Fruit fly (Drosophila melanogaster) whole organism, pupa: ENCODE data around the gene AhcyL2.

Experiments used
- CG10348 ChIP-seq: fragments of 200-800 bp; sonication (Bioruptor generic); IDR thresholded peaks from 2 replicates; pipeline ENCODE4 v1.3.6; 2022; ENCODE audit warnings: missing biosample characterization, missing genetic modification characterization
- CG12605 ChIP-seq: fragments of 200-800 bp; sonication (Bioruptor generic); IDR thresholded peaks from 2 replicates; pipeline ENCODE4 v1.3.6; 2022; ENCODE audit warnings: missing biosample characterization, missing genetic modification characterization
- CG13204 ChIP-seq: fragments of 200-800 bp; sonication (Bioruptor generic); optimal IDR thresholded peaks from 2 replicates; lab custom pipeline; 2018; ENCODE audit warnings: missing biosample characterization, mild to moderate bottlenecking, missing genetic modification characterization, moderate library complexity
- CG14655 ChIP-seq: fragments of 200-800 bp; sonication (Bioruptor generic); optimal IDR thresholded peaks from 3 replicates; lab custom pipeline; 2017; ENCODE audit warnings: mild to moderate bottlenecking, missing biosample characterization, missing genetic modification reagents, missing genetic modification characterization
- CG15710 ChIP-seq: fragments of 200-800 bp; sonication (Bioruptor generic); optimal IDR thresholded peaks from 2 replicates; lab custom pipeline; 2018; ENCODE audit warnings: missing biosample characterization, mild to moderate bottlenecking, missing genetic modification characterization, moderate library complexity
- CG17806 ChIP-seq: fragments of 200-800 bp; sonication (Bioruptor generic); optimal IDR thresholded peaks from 2 replicates; lab custom pipeline; 2018; ENCODE audit warnings: missing biosample characterization, mild to moderate bottlenecking, missing genetic modification characterization, moderate library complexity
- CG32121 ChIP-seq: fragments of 200-800 bp; sonication (Bioruptor generic); IDR thresholded peaks from 2 replicates; pipeline ENCODE4 v1.3.6; 2022; ENCODE audit warnings: missing biosample characterization, missing genetic modification characterization
- CG34367 ChIP-seq: fragments of 200-800 bp; sonication (Bioruptor generic); optimal IDR thresholded peaks from 2 replicates; lab custom pipeline; 2018; ENCODE audit warnings: missing biosample characterization, mild to moderate bottlenecking, missing genetic modification characterization
- CG4496 ChIP-seq: fragments of 200-800 bp; sonication (Bioruptor generic); IDR thresholded peaks from 3 replicates; pipeline ENCODE4 v1.3.6; 2022; ENCODE audit warnings: missing biosample characterization, missing genetic modification characterization
- CG8159 ChIP-seq: fragments of 200-800 bp; sonication (Bioruptor generic); optimal IDR thresholded peaks from 3 replicates; lab custom pipeline; 2018; ENCODE audit warnings: missing biosample characterization, mild to moderate bottlenecking, missing genetic modification characterization, moderate library complexity
- CG8301 ChIP-seq: fragments of 200-800 bp; sonication (Bioruptor generic); optimal IDR thresholded peaks from 2 replicates; lab custom pipeline; 2018; ENCODE audit warnings: missing biosample characterization, mild to moderate bottlenecking, missing genetic modification characterization
- CG9948 ChIP-seq: fragments of 200-800 bp; sonication (Bioruptor generic); optimal IDR thresholded peaks from 2 replicates; lab custom pipeline; 2018; ENCODE audit warnings: missing biosample characterization, mild to moderate bottlenecking, missing genetic modification characterization, moderate library complexity
- D1 ChIP-seq: fragments of 200-800 bp; sonication (Bioruptor generic); optimal IDR thresholded peaks from 2 replicates; lab custom pipeline; 2018; ENCODE audit warnings: missing biosample characterization, mild to moderate bottlenecking, missing genetic modification characterization, moderate library complexity
- EcR ChIP-seq: fragments of 200-800 bp; sonication (Bioruptor generic); optimal IDR thresholded peaks from 3 replicates; lab custom pipeline; 2019; ENCODE audit warnings: missing biosample characterization, missing genetic modification characterization, mild to moderate bottlenecking, moderate library complexity, missing genetic modification reagents
- Ets98B ChIP-seq: fragments of 200-800 bp; sonication (Bioruptor generic); IDR thresholded peaks from 2 replicates; pipeline ENCODE4 v1.3.6; 2022; ENCODE audit warnings: missing biosample characterization, missing genetic modification characterization
- Pif1A ChIP-seq: fragments of 200-800 bp; sonication (Bioruptor generic); optimal IDR thresholded peaks from 3 replicates; lab custom pipeline; 2016; ENCODE audit warnings: missing biosample characterization, missing genetic modification characterization
- Pif1B ChIP-seq: fragments of 200-800 bp; sonication (Bioruptor generic); optimal IDR thresholded peaks from 3 replicates; lab custom pipeline; 2016; ENCODE audit warnings: missing biosample characterization, missing genetic modification characterization
- Snoo ChIP-seq: fragments of 200-800 bp; sonication (Bioruptor generic); optimal IDR thresholded peaks from 3 replicates; lab custom pipeline; 2017; ENCODE audit warnings: missing biosample characterization, mild to moderate bottlenecking, missing genetic modification characterization, inconsistent platforms
- fd96Ca ChIP-seq: fragments of 200-800 bp; sonication (Bioruptor generic); IDR thresholded peaks from 3 replicates; pipeline ENCODE4 v1.3.6; 2022; ENCODE audit warnings: missing biosample characterization, missing genetic modification characterization
- gl ChIP-seq: fragments of 200-800 bp; sonication (Bioruptor generic); optimal IDR thresholded peaks from 2 replicates; lab custom pipeline; 2018; ENCODE audit warnings: missing biosample characterization, mild to moderate bottlenecking, missing genetic modification characterization
- rn ChIP-seq: fragments of 200-800 bp; sonication (Bioruptor generic); IDR thresholded peaks from 2 replicates; pipeline ENCODE4 v1.3.6; 2022; ENCODE audit warnings: missing biosample characterization, missing genetic modification characterization

AhcyL2 gene

DNA sequence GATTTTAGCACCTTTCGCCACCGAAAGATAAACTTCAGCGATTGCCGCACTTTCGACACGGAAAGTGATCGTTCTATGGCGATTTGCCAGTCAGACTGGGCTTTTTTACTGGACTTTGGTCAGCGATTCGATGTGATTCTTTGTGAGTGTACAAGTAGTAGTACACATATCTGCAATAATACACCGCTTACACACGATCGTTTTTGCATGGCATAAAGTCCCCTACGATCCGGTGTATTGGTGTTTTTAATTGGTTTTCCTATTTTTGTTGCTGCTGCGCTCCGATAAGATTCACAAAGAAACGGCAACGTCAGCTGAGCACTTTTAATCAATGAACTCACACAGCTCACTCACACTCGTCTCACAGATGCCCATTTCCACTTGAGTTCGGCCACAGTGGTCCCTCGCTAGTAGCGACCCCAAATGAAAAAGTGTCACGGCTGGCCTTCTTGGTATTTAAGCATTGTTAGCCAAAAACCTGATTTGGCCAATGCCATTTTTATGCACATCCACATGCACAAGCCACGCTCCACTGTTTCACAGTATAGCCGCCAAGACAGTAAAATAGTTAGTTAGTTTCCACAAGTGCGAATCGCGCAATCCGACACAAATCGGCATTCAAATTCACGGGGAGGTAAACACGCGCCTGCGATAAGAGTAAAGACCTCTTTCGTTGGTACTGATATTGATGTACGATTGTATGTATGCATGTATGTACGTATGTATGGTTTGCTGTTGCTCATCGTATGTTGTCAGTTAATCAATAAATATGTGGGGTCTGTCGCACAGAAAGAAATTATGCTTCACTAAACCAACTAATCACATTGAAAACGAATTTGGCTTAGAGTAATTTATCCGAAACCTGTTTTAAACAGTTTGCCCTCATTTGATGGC, 4.5 kb upstream of the AhcyL2 start:
- TF ChIP-seq Pif1B (GFP tag; lab: Kevin White, UChicago): peak; percentile 88
- peak; percentile 90 for TF ChIP-seq Snoo (tag; lab: Kevin White, UChicago)
- peak; percentile 82 for TF ChIP-seq CG9948 (tag; lab: Kevin White, UChicago)
- TF ChIP-seq rn (GFP tag; lab: Robert Waterston, UW): peak; percentile 89
- TF ChIP-seq Ets98B (GFP tag; lab: Robert Waterston, UW): peak; percentile 98
- peak; percentile 82 for TF ChIP-seq CG8159 (tag; lab: Kevin White, UChicago)
- TF ChIP-seq gl (tag; lab: Kevin White, UChicago): peak; percentile 36
- TF ChIP-seq CG32121: peak; percentile 96
- peak; percentile 84 for TF ChIP-seq CG8301 (tag; lab: Kevin White, UChicago)
- TF ChIP-seq CG12605 (GFP tag; lab: Robert Waterston, UW): peak; percentile 93
- peak; percentile 81 for TF ChIP-seq EcR (GFP tag; lab: Kevin White, UChicago)
- peak; percentile 77 for TF ChIP-seq CG34367
- TF ChIP-seq CG4496 (GFP tag; lab: Robert Waterston, UW): peak; percentile 98
- peak; percentile 58 for TF ChIP-seq CG13204
- TF ChIP-seq CG15710 (tag; lab: Kevin White, UChicago): peak; percentile 89
- TF ChIP-seq CG14655 (GFP tag; lab: Kevin White, UChicago): peak; percentile 87
- peak; percentile 79 for TF ChIP-seq CG17806 (tag; lab: Kevin White, UChicago)
- TF ChIP-seq CG10348 (GFP tag; lab: Robert Waterston, UW): peak; percentile 97
- TF ChIP-seq Pif1A (GFP tag; lab: Kevin White, UChicago): peak; percentile 90
- TF ChIP-seq fd96Ca (GFP tag; lab: Robert Waterston, UW): peak; percentile 98
- no peak for TF ChIP-seq D1 (tag; lab: Kevin White, UChicago)
- TF ChIP-seq, all 21 proteins: peak for 20

DNA sequence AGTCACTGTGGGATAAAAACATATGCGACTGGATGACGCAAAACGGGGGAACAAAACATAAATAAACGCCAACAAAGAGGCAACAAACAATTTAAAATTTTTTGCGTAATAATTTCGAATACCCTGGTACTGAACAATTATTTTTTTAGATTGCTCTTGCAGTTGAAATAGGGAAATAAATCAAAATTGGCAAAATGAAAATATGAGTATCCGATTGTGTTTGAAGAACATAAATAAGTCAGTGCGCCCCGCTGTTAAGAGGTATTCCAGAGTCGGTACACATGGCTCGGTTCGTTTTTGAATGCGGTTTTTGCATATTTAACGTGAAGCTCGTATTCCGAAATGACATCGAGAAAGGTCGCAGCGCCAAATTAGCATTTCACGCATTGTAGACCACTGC, 3.6 kb upstream of the AhcyL2 start:
- TF ChIP-seq CG14655 (GFP tag; lab: Kevin White, UChicago) (no peak), CG8159 (tag; lab: Kevin White, UChicago) (no peak), CG34367 (no peak), fd96Ca (GFP tag; lab: Robert Waterston, UW) (no peak), gl (tag; lab: Kevin White, UChicago) (no peak), rn (GFP tag; lab: Robert Waterston, UW) (no peak), Ets98B (GFP tag; lab: Robert Waterston, UW) (no peak), D1 (tag; lab: Kevin White, UChicago) (no peak), CG15710 (tag; lab: Kevin White, UChicago) (no peak), CG12605 (GFP tag; lab: Robert Waterston, UW) (no peak), CG13204 (no peak), CG8301 (tag; lab: Kevin White, UChicago) (no peak), Pif1B (GFP tag; lab: Kevin White, UChicago) (no peak), CG32121 (no peak), CG9948 (tag; lab: Kevin White, UChicago) (no peak), CG10348 (GFP tag; lab: Robert Waterston, UW) (no peak)

DNA sequence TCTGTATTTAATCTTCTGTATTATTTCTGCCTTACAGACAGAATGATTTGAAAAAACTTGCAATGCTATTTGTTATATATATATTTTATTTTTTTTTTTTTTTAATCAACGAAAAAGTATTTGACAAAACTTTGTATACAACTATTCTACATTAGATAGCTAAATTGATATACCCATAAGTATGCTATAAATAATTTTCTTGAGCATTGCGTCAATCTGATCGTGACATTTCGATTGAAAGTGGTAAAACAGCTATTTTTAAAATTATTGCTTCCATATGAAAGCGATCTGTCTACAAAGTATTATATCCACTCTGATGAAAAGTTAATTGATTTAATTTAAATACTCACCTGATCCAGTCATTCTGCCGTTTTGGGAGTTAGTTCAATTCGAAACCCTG, 2.3 kb upstream of the AhcyL2 start:
- TF ChIP-seq CG13204 (no peak), rn (GFP tag; lab: Robert Waterston, UW) (no peak), Ets98B (GFP tag; lab: Robert Waterston, UW) (no peak), fd96Ca (GFP tag; lab: Robert Waterston, UW) (no peak), gl (tag; lab: Kevin White, UChicago) (no peak), CG15710 (tag; lab: Kevin White, UChicago) (no peak), EcR (GFP tag; lab: Kevin White, UChicago) (no peak), CG12605 (GFP tag; lab: Robert Waterston, UW) (no peak), CG32121 (no peak), Pif1B (GFP tag; lab: Kevin White, UChicago) (no peak), CG9948 (tag; lab: Kevin White, UChicago) (no peak)

DNA sequence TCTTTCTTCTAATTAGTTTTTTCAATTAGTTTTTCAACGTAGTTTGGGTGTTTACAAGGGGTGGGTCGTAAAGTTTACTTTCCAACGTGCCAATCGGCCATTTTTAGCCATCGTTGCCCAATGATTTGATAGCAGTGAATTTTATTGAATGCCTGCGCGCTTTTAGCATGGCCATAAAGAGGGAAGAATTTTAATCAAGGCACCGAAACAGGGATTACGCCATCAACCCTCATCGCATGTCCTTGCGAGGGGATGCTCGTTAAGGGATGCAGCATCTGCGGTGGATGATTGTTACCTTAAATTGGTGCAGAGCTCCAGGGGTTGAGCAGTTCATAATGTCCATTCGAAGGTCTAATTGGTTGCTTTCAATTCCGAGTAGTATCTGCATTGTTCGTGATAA, 1.0 kb upstream of the AhcyL2 start:
- no peak for TF ChIP-seq CG17806 (tag; lab: Kevin White, UChicago)
- TF ChIP-seq rn (GFP tag; lab: Robert Waterston, UW): no peak
- no peak for TF ChIP-seq Pif1A (GFP tag; lab: Kevin White, UChicago)
- TF ChIP-seq CG13204: no peak
- TF ChIP-seq CG9948 (tag; lab: Kevin White, UChicago): no peak

DNA sequence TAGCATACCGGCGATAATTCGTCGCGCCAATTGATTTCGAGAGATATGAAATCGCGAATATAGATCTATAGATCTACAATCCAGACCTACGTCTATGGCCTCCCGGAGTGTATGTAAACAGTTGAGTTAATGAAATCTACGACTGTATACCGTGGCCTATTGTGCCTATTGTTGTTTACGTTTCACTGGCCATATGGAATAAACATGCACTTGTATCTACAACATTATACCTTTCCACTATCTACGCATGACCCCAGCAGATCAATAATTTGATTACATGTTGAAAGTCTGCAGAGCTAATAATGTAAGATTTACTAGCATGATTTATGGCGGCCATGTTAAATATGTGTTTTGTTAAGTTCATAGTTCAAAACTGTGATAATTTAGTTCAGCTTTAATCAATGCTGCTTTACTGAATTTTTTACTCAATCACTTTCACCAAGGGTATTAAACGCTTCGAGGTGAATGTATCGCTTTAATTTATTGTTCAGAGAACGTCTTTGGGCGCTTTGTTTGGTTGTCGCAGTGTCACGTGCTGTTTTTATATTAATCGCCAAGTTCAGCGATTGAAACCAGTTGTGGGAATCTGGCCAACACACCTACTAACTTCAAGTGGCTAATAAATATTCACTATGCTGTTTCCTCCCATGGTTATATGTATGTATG, 867 bp downstream of the AhcyL2 start:
- TF ChIP-seq CG14655 (GFP tag; lab: Kevin White, UChicago): no peak
- TF ChIP-seq CG17806 (tag; lab: Kevin White, UChicago): no peak
- TF ChIP-seq CG15710 (tag; lab: Kevin White, UChicago): no peak
- TF ChIP-seq CG4496 (GFP tag; lab: Robert Waterston, UW): no peak
- TF ChIP-seq CG34367: no peak
- TF ChIP-seq Ets98B (GFP tag; lab: Robert Waterston, UW): no peak
- no peak for TF ChIP-seq CG12605 (GFP tag; lab: Robert Waterston, UW)
- TF ChIP-seq rn (GFP tag; lab: Robert Waterston, UW): no peak
- no peak for TF ChIP-seq CG8301 (tag; lab: Kevin White, UChicago)
- TF ChIP-seq, all 21 proteins: peak for 0
